Fruit fly (Drosophila melanogaster) whole organism, adult: ENCODE results near the gene CG5697.

Experiments
- CG11617 ChIP-seq: fragments of 200-800 bp; sonication (Bioruptor generic); optimal IDR thresholded peaks from 2 replicates; lab custom pipeline; 2017; ENCODE audit warnings: mild to moderate bottlenecking, missing biosample characterization, missing genetic modification reagents, missing genetic modification characterization
- CG12768 ChIP-seq: fragments of 200-800 bp; sonication (Bioruptor generic); optimal IDR thresholded peaks from 2 replicates; lab custom pipeline; 2017; ENCODE audit warnings: missing biosample characterization, missing genetic modification characterization, mild to moderate bottlenecking, moderate library complexity, missing genetic modification reagents
- CG14711 ChIP-seq: fragments of 200-800 bp; sonication (Bioruptor generic); optimal IDR thresholded peaks from 2 replicates; lab custom pipeline; 2018; ENCODE audit warnings: missing biosample characterization, mild to moderate bottlenecking, missing genetic modification characterization, moderate library complexity
- CG1620 ChIP-seq: fragments of 200-800 bp; sonication (Bioruptor generic); optimal IDR thresholded peaks from 2 replicates; lab custom pipeline; 2016; ENCODE audit warnings: missing biosample characterization, missing genetic modification characterization
- CG33017 ChIP-seq: fragments of 200-800 bp; sonication (Bioruptor generic); optimal IDR thresholded peaks from 2 replicates; lab custom pipeline; 2018; ENCODE audit warnings: missing biosample characterization, mild to moderate bottlenecking, missing genetic modification characterization, moderate library complexity
- CG5204 ChIP-seq: fragments of 200-800 bp; sonication (Bioruptor generic); optimal IDR thresholded peaks from 2 replicates; lab custom pipeline; 2016; ENCODE audit warnings: missing biosample characterization, missing genetic modification characterization
- CG7045 ChIP-seq: fragments of 200-800 bp; sonication (Bioruptor generic); optimal IDR thresholded peaks from 2 replicates; lab custom pipeline; 2017; ENCODE audit warnings: missing biosample characterization, mild to moderate bottlenecking, missing genetic modification characterization
- CG7101 ChIP-seq: fragments of 200-800 bp; sonication (Bioruptor generic); optimal IDR thresholded peaks from 2 replicates; lab custom pipeline; 2018; ENCODE audit warnings: missing biosample characterization, mild to moderate bottlenecking, missing genetic modification characterization, moderate library complexity
- Clk ChIP-seq: fragments of 200-800 bp; sonication (Bioruptor generic); optimal IDR thresholded peaks from 2 replicates; lab custom pipeline; 2017; ENCODE audit warnings: missing biosample characterization, missing genetic modification characterization
- Crg-1 ChIP-seq: fragments of 200-800 bp; sonication (Bioruptor generic); optimal IDR thresholded peaks from 2 replicates; lab custom pipeline; 2016; ENCODE audit warnings: missing biosample characterization, missing genetic modification characterization
- Hr96 ChIP-seq: fragments of 200-800 bp; sonication (Bioruptor generic); optimal IDR thresholded peaks from 2 replicates; lab custom pipeline; 2016; ENCODE audit warnings: missing biosample characterization, missing genetic modification characterization
- Mnt ChIP-seq: fragments of 200-800 bp; sonication (Bioruptor generic); optimal IDR thresholded peaks from 2 replicates; lab custom pipeline; 2016; ENCODE audit warnings: missing biosample characterization, mild to moderate bottlenecking, missing genetic modification characterization
- bab1 ChIP-seq: fragments of 200-800 bp; sonication (Bioruptor generic); optimal IDR thresholded peaks from 3 replicates; lab custom pipeline; 2019; ENCODE audit warnings: missing biosample characterization, mild to moderate bottlenecking, missing genetic modification characterization, moderate library complexity
- cic ChIP-seq: fragments of 200-800 bp; sonication (Bioruptor generic); optimal IDR thresholded peaks from 2 replicates; lab custom pipeline; 2017; ENCODE audit warnings: missing biosample characterization, mild to moderate bottlenecking, missing genetic modification characterization, moderate library complexity
- cnc ChIP-seq, 2 experiments: fragments of >200 bp; optimal IDR thresholded peaks; 2 replicates each; lab custom pipeline; 2017
- kay ChIP-seq: fragments of 200-800 bp; sonication (Bioruptor generic); peaks from one replicate; lab custom pipeline; 2016; ENCODE audit warnings: missing biosample characterization, missing genetic modification characterization, borderline replicate concordance
- ovo ChIP-seq: fragments of 200-800 bp; sonication (Bioruptor generic); optimal IDR thresholded peaks from 2 replicates; lab custom pipeline; 2016; ENCODE audit warnings: missing biosample characterization, missing genetic modification characterization
- pad ChIP-seq: fragments of 200-800 bp; sonication (Bioruptor generic); optimal IDR thresholded peaks from 3 replicates; lab custom pipeline; 2017; ENCODE audit warnings: missing biosample characterization, missing genetic modification characterization, mild to moderate bottlenecking, moderate library complexity, missing genetic modification reagents
- tj ChIP-seq: fragments of 200-800 bp; sonication (Bioruptor generic); optimal IDR thresholded peaks from 3 replicates; lab custom pipeline; 2017; ENCODE audit warnings: missing biosample characterization, mild to moderate bottlenecking, missing genetic modification characterization, moderate library complexity
- toe ChIP-seq: fragments of 200-800 bp; sonication (Bioruptor generic); optimal IDR thresholded peaks from 2 replicates; lab custom pipeline; 2016; ENCODE audit warnings: missing biosample characterization, missing genetic modification characterization

The CG5697 gene

DNA sequence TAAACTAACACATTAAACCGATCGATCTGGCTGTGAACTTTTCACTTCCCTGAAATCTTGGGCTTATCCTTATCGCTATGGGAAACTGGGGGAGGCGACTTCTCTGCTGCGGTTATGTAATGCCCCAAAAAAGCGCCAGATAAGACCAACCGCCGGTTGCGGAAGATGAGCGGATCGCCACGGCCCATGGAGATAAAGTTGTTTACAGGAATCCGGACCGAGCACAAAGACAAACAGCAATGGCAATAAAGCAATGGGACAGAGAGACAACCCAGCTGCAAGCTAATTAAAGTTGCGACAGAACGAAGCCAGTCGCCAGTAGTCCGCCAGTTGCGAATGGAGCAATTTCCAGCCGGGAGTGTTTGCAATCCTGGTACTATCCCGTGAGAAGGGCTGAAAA lies at the start of gene CG5697:
Gene CG5697, plus strand, starts transcription at position 314 of the 400 bp plus-strand sequence.
- TF ChIP-seq CG7045 (GFP tag; lab: Kevin White, UChicago) (peak; percentile 7), CG14711 (tag; lab: Kevin White, UChicago) (no peak), CG12768 (GFP tag; lab: Kevin White, UChicago) (peak; percentile 35), cic (GFP tag; lab: Kevin White, UChicago) (peak; percentile 79), CG7101 (no peak), ovo (peak; percentile 17), tj (GFP tag; lab: Kevin White, UChicago) (no peak), CG11617 (peak; percentile 28), Mnt (GFP tag; lab: Kevin White, UChicago) (peak; percentile 49), CG1620 (peak; percentile 0), CG5204 (GFP tag; lab: Kevin White, UChicago) (no peak), kay (GFP tag; lab: Kevin White, UChicago) (peak; percentile 86)

DNA sequence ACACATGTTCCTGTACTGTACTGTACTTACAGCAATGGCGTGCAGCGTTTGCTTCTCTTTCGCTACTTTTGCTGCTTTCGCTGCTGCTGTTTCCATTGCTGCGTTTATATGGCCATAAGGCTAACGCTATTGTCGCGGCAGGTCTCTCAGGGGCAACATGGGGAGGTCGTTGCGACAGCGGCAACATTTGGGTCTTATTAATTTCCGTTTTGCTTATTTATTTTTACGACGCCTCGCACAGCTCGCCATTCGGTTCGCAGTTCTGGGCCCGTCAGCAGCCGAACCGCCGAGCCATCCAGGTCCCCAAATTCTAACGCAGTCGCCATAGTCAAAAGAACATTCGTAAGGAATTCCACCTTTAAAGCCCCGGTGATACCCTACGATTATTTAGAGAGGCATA lies 39.1 kb upstream of the CG5697 start:
- TF ChIP-seq CG1620 (no peak), CG33017 (tag; lab: Kevin White, UChicago) (no peak), toe (no peak), CG11617 (no peak), Hr96 (GFP tag; lab: Kevin White, UChicago) (no peak), CG12768 (GFP tag; lab: Kevin White, UChicago) (no peak), kay (GFP tag; lab: Kevin White, UChicago) (no peak), ovo (no peak), CG5204 (GFP tag; lab: Kevin White, UChicago) (no peak), bab1 (GFP tag; lab: Kevin White, UChicago) (no peak), CG14711 (tag; lab: Kevin White, UChicago) (no peak), Clk (GFP tag; lab: Kevin White, UChicago) (no peak), cic (GFP tag; lab: Kevin White, UChicago) (no peak), Crg-1 (GFP tag; lab: Kevin White, UChicago) (no peak), CG7045 (GFP tag; lab: Kevin White, UChicago) (no peak), Mnt (GFP tag; lab: Kevin White, UChicago) (no peak)

DNA sequence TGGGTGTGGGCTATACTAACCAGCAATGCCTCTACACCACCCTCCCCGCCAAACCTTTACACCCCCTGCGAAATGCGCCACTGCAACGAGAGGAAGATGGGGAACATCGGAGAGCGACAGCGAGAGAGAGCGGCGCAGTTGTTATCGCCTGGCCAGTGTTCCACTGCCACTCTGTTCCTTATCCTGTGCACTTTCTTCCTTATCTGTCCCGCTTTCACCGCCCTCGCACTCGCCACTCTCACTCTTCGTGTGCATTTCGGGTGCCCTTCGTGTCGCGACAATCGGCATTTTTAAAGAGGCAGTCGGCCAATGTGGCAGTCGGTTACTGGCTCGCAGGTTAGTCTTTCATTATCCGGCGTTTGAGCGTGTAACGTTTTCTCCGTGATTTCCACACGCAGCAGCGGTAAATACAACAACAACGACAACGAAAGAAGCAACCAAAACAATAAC lies 37.9 kb upstream of the CG5697 start, which contains the start of gene Calx:
Gene Calx, plus strand, starts transcription at position 338 of the 450 bp plus-strand sequence.
- TF ChIP-seq pad (GFP tag; lab: Kevin White, UChicago) (peak; percentile 41), CG7101 (peak; percentile 6), CG14711 (tag; lab: Kevin White, UChicago) (no peak), CG5204 (GFP tag; lab: Kevin White, UChicago) (no peak), bab1 (GFP tag; lab: Kevin White, UChicago) (no peak), CG33017 (tag; lab: Kevin White, UChicago) (no peak), CG1620 (no peak), CG7045 (GFP tag; lab: Kevin White, UChicago) (no peak), Crg-1 (GFP tag; lab: Kevin White, UChicago) (no peak), tj (GFP tag; lab: Kevin White, UChicago) (no peak), Clk (GFP tag; lab: Kevin White, UChicago) (no peak), Mnt (GFP tag; lab: Kevin White, UChicago) (peak; percentile 38), kay (GFP tag; lab: Kevin White, UChicago) (no peak), CG11617 (no peak), cnc (optimal IDR thresholded peaks at IDR 0.05; lab: Kevin White, UChicago) (no peak), cic (GFP tag; lab: Kevin White, UChicago) (peak; percentile 78), CG12768 (GFP tag; lab: Kevin White, UChicago) (no peak), Hr96 (GFP tag; lab: Kevin White, UChicago) (no peak), ovo (no peak), toe (no peak)

DNA sequence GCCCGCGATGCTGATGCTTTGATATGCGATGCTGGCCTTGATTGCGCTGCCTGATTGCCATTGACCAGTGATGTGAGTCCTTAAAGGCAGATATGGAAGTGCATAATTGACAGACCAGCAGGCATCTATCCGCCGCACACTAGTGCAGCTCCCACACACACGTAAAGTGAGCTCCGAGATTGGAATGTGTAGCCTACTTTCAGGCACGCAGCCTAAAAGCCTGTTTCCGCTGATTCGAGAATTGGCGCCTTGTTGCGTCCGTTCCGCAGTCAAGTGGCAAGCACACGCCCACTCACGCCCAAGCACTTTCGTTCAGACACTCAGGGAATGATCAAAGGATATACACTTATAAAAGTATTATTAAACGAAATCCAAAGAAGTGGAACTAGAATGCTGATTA lies 31.7 kb upstream of the CG5697 start:
- no peak for TF ChIP-seq CG12768 (GFP tag; lab: Kevin White, UChicago)
- TF ChIP-seq CG7101: no peak
- TF ChIP-seq tj (GFP tag; lab: Kevin White, UChicago): no peak
- no peak for TF ChIP-seq CG1620
- TF ChIP-seq Hr96 (GFP tag; lab: Kevin White, UChicago): no peak
- TF ChIP-seq CG11617: no peak
- TF ChIP-seq kay (GFP tag; lab: Kevin White, UChicago): no peak

DNA sequence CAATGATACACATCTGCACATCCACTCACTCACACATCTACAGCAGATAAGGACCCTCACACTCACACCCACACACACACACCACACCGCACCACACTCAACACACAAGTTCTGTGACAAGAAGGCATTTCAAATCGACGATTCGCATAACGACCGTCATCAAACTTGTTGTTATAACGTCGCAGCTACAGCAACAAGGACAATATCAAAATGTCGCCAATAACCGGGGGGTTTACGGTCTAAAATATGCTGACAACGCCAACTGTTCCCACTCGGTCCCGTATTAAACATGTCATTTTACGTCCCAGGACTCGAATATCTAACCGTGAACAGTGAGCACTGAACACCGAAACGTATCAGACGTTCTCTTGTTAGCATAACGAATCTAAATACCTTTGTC lies 30.8 kb upstream of the CG5697 start:
- no peak for TF ChIP-seq Hr96 (GFP tag; lab: Kevin White, UChicago)
- no peak for TF ChIP-seq pad (GFP tag; lab: Kevin White, UChicago)
- TF ChIP-seq toe: no peak
- no peak for TF ChIP-seq CG33017 (tag; lab: Kevin White, UChicago)
- TF ChIP-seq CG7101: no peak
- no peak for TF ChIP-seq Mnt (GFP tag; lab: Kevin White, UChicago)
- TF ChIP-seq CG12768 (GFP tag; lab: Kevin White, UChicago): no peak
- TF ChIP-seq bab1 (GFP tag; lab: Kevin White, UChicago): no peak
- no peak for TF ChIP-seq ovo
- no peak for TF ChIP-seq kay (GFP tag; lab: Kevin White, UChicago)

DNA sequence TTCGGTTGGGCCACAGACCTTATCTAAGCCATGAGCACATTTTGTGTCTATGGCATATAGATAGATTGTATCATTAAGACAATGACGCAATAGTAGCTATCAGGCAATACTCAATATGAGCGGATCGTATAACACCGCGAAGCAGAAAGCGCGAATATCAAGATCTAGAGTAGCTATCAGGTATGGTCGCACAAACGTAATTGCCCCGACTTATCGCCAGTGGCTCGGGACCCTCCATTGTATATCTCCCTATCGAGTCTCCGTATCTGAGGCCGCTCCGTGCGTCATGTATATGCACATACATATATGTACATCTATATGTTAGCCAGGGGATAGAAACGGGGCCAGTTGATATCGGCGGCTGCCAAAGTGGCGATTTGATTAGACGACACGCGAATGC lies 30.2 kb upstream of the CG5697 start:
- TF ChIP-seq kay (GFP tag; lab: Kevin White, UChicago) (peak; percentile 95), CG11617 (no peak), cic (GFP tag; lab: Kevin White, UChicago) (peak; percentile 64), bab1 (GFP tag; lab: Kevin White, UChicago) (no peak), Mnt (GFP tag; lab: Kevin White, UChicago) (peak; percentile 2)
